Worm (Caenorhabditis elegans) whole organism, L2 larva: Measurements from ENCODE around the gene pbs-3.

Experiments used
- R02D3.7 ChIP-seq: fragments of 150-350 bp; optimal IDR thresholded peaks from 2 replicates; lab custom pipeline; 2014; ENCODE audit warnings: missing biosample characterization, missing genetic modification characterization
- ZK546.5 ChIP-seq: sonication (generic microtip); optimal IDR thresholded peaks from 2 replicates; lab custom pipeline; 2017; ENCODE audit warnings: missing biosample characterization, missing genetic modification characterization
- ama-1 ChIP-seq: fragments of 150-350 bp; optimal IDR thresholded peaks from 2 replicates; lab custom pipeline; 2018; ENCODE audit warnings: inconsistent platforms
- egl-27 ChIP-seq: sonication (generic microtip); optimal IDR thresholded peaks from 3 replicates; lab custom pipeline; 2017; ENCODE audit warnings: missing biosample characterization, missing genetic modification reagents, missing genetic modification characterization
- lin-11 ChIP-seq: fragments of 150-350 bp; sonication (generic microtip); optimal IDR thresholded peaks from 2 replicates; lab custom pipeline; 2014; ENCODE audit warnings: missing biosample characterization, missing genetic modification characterization, inconsistent platforms, mixed read lengths
- lin-13 ChIP-seq: fragments of 150-350 bp; optimal IDR thresholded peaks from 2 replicates; lab custom pipeline; 2014; ENCODE audit warnings: missing biosample characterization, missing genetic modification reagents, missing genetic modification characterization
- lin-39 ChIP-seq: fragments of 150-350 bp; optimal IDR thresholded peaks from 2 replicates; lab custom pipeline; 2014; ENCODE audit warnings: missing biosample characterization, missing genetic modification reagents, missing genetic modification characterization
- nhr-10 ChIP-seq: sonication (generic microtip); optimal IDR thresholded peaks from 2 replicates; lab custom pipeline; 2017; ENCODE audit warnings: missing biosample characterization, missing genetic modification characterization
- nhr-12 ChIP-seq: fragments of 150-350 bp; optimal IDR thresholded peaks from 2 replicates; lab custom pipeline; 2014; ENCODE audit warnings: missing biosample characterization, missing genetic modification characterization
- nhr-237 ChIP-seq: fragments of 150-350 bp; optimal IDR thresholded peaks from 2 replicates; lab custom pipeline; 2014; ENCODE audit warnings: missing biosample characterization, missing genetic modification characterization
- nhr-77 ChIP-seq: fragments of 150-350 bp; optimal IDR thresholded peaks from 2 replicates; lab custom pipeline; 2014; ENCODE audit warnings: missing biosample characterization, missing genetic modification characterization
- snpc-4 ChIP-seq: fragments of 150-350 bp; optimal IDR thresholded peaks from 2 replicates; lab custom pipeline; 2014; ENCODE audit warnings: missing biosample characterization, missing genetic modification characterization

- no peak for TF ChIP-seq R02D3.7
- TF ChIP-seq lin-13 (GFP tag; lab: Kevin White, UChicago) = no peak
- TF ChIP-seq ZK546.5 = no peak
- no peak for TF ChIP-seq nhr-237 (tag; lab: Kevin White, UChicago)
- no peak for TF ChIP-seq nhr-77 (tag; lab: Kevin White, UChicago)
- TF ChIP-seq egl-27 (tag; lab: Kevin White, UChicago) = no peak
- no peak for TF ChIP-seq nhr-10 (tag; lab: Kevin White, UChicago)
- no peak for TF ChIP-seq ama-1 (lab: Kevin White, UChicago)
- no peak for TF ChIP-seq nhr-12 (tag; lab: Kevin White, UChicago)
- TF ChIP-seq snpc-4 = no peak
- TF ChIP-seq lin-39 = no peak
- no peak for TF ChIP-seq lin-11 (tag; lab: Kevin White, UChicago)
These were observed 11.4 kb downstream of the pbs-3 start, which contains the start of gene mdt-4 for ce11 chrII:4943849-4944248.
